Worm (Caenorhabditis elegans): ENCODE measurements around the gene F58F9.9.

Gene F58F9.9

DNA sequence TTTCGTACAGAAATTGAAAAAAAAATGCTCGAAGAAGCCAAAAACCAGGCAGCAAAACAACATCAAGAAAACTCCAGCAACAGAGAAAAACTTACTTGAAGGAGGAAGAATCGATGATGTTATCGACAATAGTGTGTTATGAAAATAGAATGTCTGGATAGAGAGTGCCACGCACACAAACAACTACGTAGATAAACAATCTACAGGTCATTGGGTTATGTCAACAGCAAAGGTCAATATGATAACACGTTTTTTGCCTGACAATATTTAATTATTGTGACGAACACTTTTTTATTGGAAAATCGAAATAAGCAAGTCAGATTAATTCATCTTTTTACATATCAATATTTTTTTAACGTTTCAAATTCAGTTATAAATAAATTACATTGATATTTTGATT is 39.3 kb downstream of the F58F9.9 start, which contains the start of gene sams-5:
sams-5 (minus strand) TSS at position 131 of the 400 bp plus-strand sequence.
- TF ChIP-seq dao-5 (tag; optimal IDR thresholded peaks at IDR 0.05) (no peak), him-1 (tag; optimal IDR thresholded peaks at IDR 0.05) (no peak), W03F9.2 (tag; optimal IDR thresholded peaks at IDR 0.05) (no peak)

DNA sequence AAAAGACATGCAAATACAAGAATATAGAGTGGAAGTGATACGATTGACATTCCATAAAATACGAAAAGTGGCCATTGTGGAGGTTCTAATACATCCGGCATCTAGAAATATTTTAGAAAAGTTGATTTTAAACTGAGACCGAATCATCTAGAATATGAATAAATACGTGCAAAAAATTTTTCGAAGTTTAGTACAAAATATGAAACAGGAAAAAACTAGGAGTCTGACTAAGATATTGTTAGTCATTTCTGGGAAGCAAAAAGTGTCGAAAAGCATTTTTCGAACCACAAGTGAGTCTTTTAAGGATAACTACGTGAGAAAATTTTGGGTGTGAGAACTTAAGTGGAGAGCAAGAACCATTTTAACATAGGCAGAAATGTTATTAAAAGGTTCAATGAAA is 42.0 kb downstream of the F58F9.9 start, which contains the start of gene srv-32:
srv-32 (minus strand) TSS at position 101 of the 400 bp plus-strand sequence.
- TF ChIP-seq W03F9.2 (tag; optimal IDR thresholded peaks at IDR 0.05) (no peak), him-1 (tag; optimal IDR thresholded peaks at IDR 0.05) (no peak), dao-5 (tag; optimal IDR thresholded peaks at IDR 0.05) (no peak)

- TF ChIP-seq W03F9.2 (tag; optimal IDR thresholded peaks at IDR 0.05) (no peak), dao-5 (tag; optimal IDR thresholded peaks at IDR 0.05) (no peak), him-1 (tag; optimal IDR thresholded peaks at IDR 0.05) (no peak)
Measured at ce11 chrIV:6284277-6284676, 44.2 kb downstream of the F58F9.9 start, which contains the start of gene ops-1. Gene ops-1 (minus strand): TSS chrIV:6284377.

ce11 chrIV:6290741-6291140 is 50.6 kb downstream of the F58F9.9 start, which contains the start of gene srv-24:
Gene srv-24 (minus strand): TSS chrIV:6290841.
- TF ChIP-seq W03F9.2 (tag; optimal IDR thresholded peaks at IDR 0.05) = no peak
- TF ChIP-seq him-1 (tag; optimal IDR thresholded peaks at IDR 0.05) = no peak
- no peak for TF ChIP-seq dao-5 (tag; optimal IDR thresholded peaks at IDR 0.05)

Measured in whole organism, L4/young adult.